Fruit fly (Drosophila melanogaster) whole organism, embryonic: ENCODE results near the gene ATPsynD.

ENCODE experiments used
- Blimp-1 ChIP-seq: fragments of 200-800 bp; sonication (Bioruptor generic); optimal IDR thresholded peaks from 3 replicates; lab custom pipeline; 2018; ENCODE audit warnings: missing biosample characterization, missing genetic modification characterization, mild to moderate bottlenecking, moderate library complexity, missing genetic modification reagents
- CG10321 ChIP-seq: fragments of 200-800 bp; sonication (Bioruptor generic); IDR thresholded peaks from 2 replicates; pipeline ENCODE4 v1.3.6; 2022; ENCODE audit warnings: missing biosample characterization, missing genetic modification characterization
- CG10543 ChIP-seq: fragments of 200-800 bp; sonication (Bioruptor generic); optimal IDR thresholded peaks from 3 replicates; lab custom pipeline; 2017; ENCODE audit warnings: missing biosample characterization, mild to moderate bottlenecking, missing genetic modification characterization, moderate library complexity
- CG10565 ChIP-seq: fragments of 200-800 bp; sonication (Bioruptor generic); optimal IDR thresholded peaks from 3 replicates; lab custom pipeline; 2016; ENCODE audit warnings: missing biosample characterization, mild to moderate bottlenecking, missing genetic modification characterization
- CG10979 ChIP-seq: fragments of 200-800 bp; sonication (Bioruptor generic); optimal IDR thresholded peaks from 2 replicates; lab custom pipeline; 2018; ENCODE audit warnings: missing biosample characterization, mild to moderate bottlenecking, missing genetic modification characterization, moderate library complexity
- CG11085 ChIP-seq: fragments of 200-800 bp; sonication (Bioruptor generic); IDR thresholded peaks from 2 replicates; pipeline ENCODE4 v1.3.6; 2022; ENCODE audit warnings: missing biosample characterization, missing genetic modification characterization
- CG12769 ChIP-seq: fragments of 200-800 bp; sonication (Bioruptor generic); optimal IDR thresholded peaks from 2 replicates; lab custom pipeline; 2019; ENCODE audit warnings: missing biosample characterization, mild to moderate bottlenecking, missing genetic modification characterization, moderate library complexity
- CG15011 ChIP-seq: fragments of 200-800 bp; sonication (Bioruptor generic); optimal IDR thresholded peaks from 3 replicates; lab custom pipeline; 2018; ENCODE audit warnings: missing biosample characterization, mild to moderate bottlenecking, missing genetic modification characterization
- CG18262 ChIP-seq: fragments of 200-800 bp; optimal IDR thresholded peaks from 3 replicates; lab custom pipeline; 2019; ENCODE audit warnings: missing biosample characterization, mild to moderate bottlenecking, missing genetic modification characterization, moderate library complexity
- CG4328 ChIP-seq: fragments of 200-800 bp; sonication (Bioruptor generic); optimal IDR thresholded peaks from 3 replicates; lab custom pipeline; 2017; ENCODE audit warnings: missing biosample characterization, missing genetic modification reagents, missing genetic modification characterization
- CG8290 ChIP-seq, 3 experiments: fragments of 200-800 bp; sonication (Bioruptor generic); optimal IDR thresholded peaks; 2 replicates each; lab custom pipeline; 2016 to 2019; ENCODE audit warnings: missing biosample characterization in 3 of 3, missing genetic modification characterization in 3 of 3, mild to moderate bottlenecking in 2 of 3, moderate library complexity in 1 of 3
- CG8388 ChIP-seq: fragments of 200-800 bp; sonication (Bioruptor generic); optimal IDR thresholded peaks from 2 replicates; lab custom pipeline; 2019; ENCODE audit warnings: missing biosample characterization, mild to moderate bottlenecking, missing genetic modification characterization, moderate library complexity
- CHES-1-like ChIP-seq: fragments of 200-800 bp; sonication (Bioruptor generic); optimal IDR thresholded peaks from 2 replicates; lab custom pipeline; 2016; ENCODE audit warnings: missing biosample characterization, missing genetic modification characterization
- CTCF ChIP-seq: fragments of 200-800 bp; sonication (Bioruptor generic); optimal IDR thresholded peaks from 2 replicates; lab custom pipeline; 2017; ENCODE audit warnings: missing biosample characterization, mild to moderate bottlenecking, missing genetic modification characterization, moderate library complexity
- CkIIα-i1 ChIP-seq: fragments of 200-800 bp; sonication (Bioruptor generic); IDR thresholded peaks from 2 replicates; pipeline ENCODE4 v1.3.6; 2022; ENCODE audit warnings: missing biosample characterization, missing genetic modification characterization
- D19B ChIP-seq: fragments of 200-800 bp; sonication (Bioruptor generic); optimal IDR thresholded peaks from 2 replicates; lab custom pipeline; 2017; ENCODE audit warnings: missing biosample characterization, mild to moderate bottlenecking, missing genetic modification characterization
- Dref ChIP-seq: fragments of 200-800 bp; sonication (Bioruptor generic); IDR thresholded peaks from 2 replicates; pipeline ENCODE4 v1.3.6; 2022; ENCODE audit warnings: missing biosample characterization, missing genetic modification characterization
- Drgx ChIP-seq: fragments of 200-800 bp; sonication (Bioruptor generic); IDR thresholded peaks from 2 replicates; pipeline ENCODE4 v1.3.6; 2022; ENCODE audit warnings: missing biosample characterization, missing genetic modification characterization
- E2f1 ChIP-seq: fragments of 200-800 bp; sonication (Bioruptor generic); IDR thresholded peaks from 2 replicates; pipeline ENCODE4 v1.3.6; 2022; ENCODE audit warnings: missing biosample characterization, missing genetic modification characterization
- Ets65A ChIP-seq: fragments of 200-800 bp; sonication (Bioruptor generic); peaks from one replicate; lab custom pipeline; 2016; ENCODE audit warnings: missing biosample characterization, missing genetic modification characterization
- Lim3 ChIP-seq: fragments of 200-800 bp; sonication (Bioruptor generic); IDR thresholded peaks from 2 replicates; pipeline ENCODE4 v1.3.6; 2022; ENCODE audit warnings: missing biosample characterization, missing genetic modification characterization
- MBD-R2 ChIP-seq: fragments of 200-800 bp; sonication (Bioruptor generic); IDR thresholded peaks from 2 replicates; pipeline ENCODE4 v1.3.6; 2022; ENCODE audit warnings: missing biosample characterization, missing genetic modification characterization
- Med ChIP-seq: fragments of 200-800 bp; sonication (Bioruptor generic); peaks from one replicate; lab custom pipeline; 2016; ENCODE audit warnings: missing biosample characterization, missing genetic modification characterization, mild to moderate bottlenecking, inconsistent platforms, moderate library complexity
- Spps ChIP-seq: fragments of 200-800 bp; sonication (Bioruptor generic); optimal IDR thresholded peaks from 2 replicates; lab custom pipeline; 2018; ENCODE audit warnings: missing biosample characterization, mild to moderate bottlenecking, missing genetic modification characterization
- abd-A ChIP-seq: fragments of 200-800 bp; sonication (Bioruptor generic); optimal IDR thresholded peaks from 3 replicates; lab custom pipeline; 2019; ENCODE audit warnings: missing biosample characterization, mild to moderate bottlenecking, missing genetic modification characterization, moderate library complexity
- bsh ChIP-seq, 2 experiments: fragments of 200-800 bp; sonication (Bioruptor generic); optimal IDR thresholded peaks; 2 replicates each; lab custom pipeline; 2017 to 2018; ENCODE audit warnings: mild to moderate bottlenecking in 2 of 2, missing biosample characterization in 2 of 2, missing genetic modification characterization in 2 of 2, moderate library complexity in 1 of 2
- cwo ChIP-seq: fragments of 200-800 bp; sonication (Bioruptor generic); optimal IDR thresholded peaks from 3 replicates; lab custom pipeline; 2017; ENCODE audit warnings: missing biosample characterization, missing genetic modification characterization, mild to moderate bottlenecking, moderate library complexity, missing genetic modification reagents
- dmrt11E ChIP-seq: fragments of 200-800 bp; sonication (Bioruptor generic); optimal IDR thresholded peaks from 3 replicates; lab custom pipeline; 2018; ENCODE audit warnings: missing biosample characterization, mild to moderate bottlenecking, missing genetic modification characterization, moderate library complexity
- ewg ChIP-seq: fragments of 200-800 bp; sonication (Bioruptor generic); optimal IDR thresholded peaks from 3 replicates; lab custom pipeline; 2017; ENCODE audit warnings: mild to moderate bottlenecking, missing biosample characterization, missing genetic modification reagents, missing genetic modification characterization
- gcm ChIP-seq: fragments of 200-800 bp; sonication (Bioruptor generic); optimal IDR thresholded peaks from 2 replicates; lab custom pipeline; 2019; ENCODE audit warnings: missing biosample characterization, mild to moderate bottlenecking, missing genetic modification characterization, moderate library complexity
- gem ChIP-seq: fragments of 200-800 bp; sonication (Bioruptor generic); optimal IDR thresholded peaks from 2 replicates; lab custom pipeline; 2019; ENCODE audit warnings: missing biosample characterization, mild to moderate bottlenecking, missing genetic modification characterization, moderate library complexity
- inv ChIP-seq: fragments of 200-800 bp; sonication (Bioruptor generic); IDR thresholded peaks from 2 replicates; pipeline ENCODE4 v1.3.6; 2022; ENCODE audit warnings: missing biosample characterization, missing genetic modification characterization; ENCODE audit not compliant: partially characterized antibody
- maf-S ChIP-seq: fragments of 200-800 bp; sonication (Bioruptor generic); optimal IDR thresholded peaks from 2 replicates; lab custom pipeline; 2016; ENCODE audit warnings: missing biosample characterization, missing genetic modification characterization
- nmo ChIP-seq: fragments of 200-800 bp; sonication (Bioruptor generic); optimal IDR thresholded peaks from 2 replicates; lab custom pipeline; 2018; ENCODE audit warnings: missing biosample characterization, mild to moderate bottlenecking, missing genetic modification characterization, moderate library complexity
- oc ChIP-seq: fragments of 200-800 bp; sonication (Bioruptor generic); optimal IDR thresholded peaks from 2 replicates; lab custom pipeline; 2018; ENCODE audit warnings: missing biosample characterization, mild to moderate bottlenecking, missing genetic modification characterization, moderate library complexity
- phol ChIP-seq: fragments of 200-800 bp; sonication (Bioruptor generic); optimal IDR thresholded peaks from 3 replicates; lab custom pipeline; 2018; ENCODE audit warnings: missing biosample characterization, mild to moderate bottlenecking, missing genetic modification characterization, moderate library complexity
- pros ChIP-seq: fragments of 200-800 bp; sonication (Bioruptor generic); optimal IDR thresholded peaks from 3 replicates; lab custom pipeline; 2019; ENCODE audit warnings: missing biosample characterization, mild to moderate bottlenecking, missing genetic modification characterization, moderate library complexity
- pum ChIP-seq: fragments of 200-800 bp; sonication (Bioruptor generic); optimal IDR thresholded peaks from 2 replicates; lab custom pipeline; 2016; ENCODE audit warnings: missing biosample characterization, missing genetic modification characterization
- sd ChIP-seq: fragments of 200-800 bp; sonication (Bioruptor generic); optimal IDR thresholded peaks from 3 replicates; lab custom pipeline; 2018; ENCODE audit warnings: missing biosample characterization, mild to moderate bottlenecking, missing genetic modification characterization, moderate library complexity
- sens ChIP-seq: fragments of 200-800 bp; sonication (Bioruptor generic); peaks from one replicate; lab custom pipeline; 2016; ENCODE audit warnings: missing biosample characterization, missing genetic modification characterization
- sob ChIP-seq: fragments of 200-800 bp; sonication (Bioruptor generic); IDR thresholded peaks from 2 replicates; pipeline ENCODE4 v1.3.6; 2022; ENCODE audit warnings: missing biosample characterization, missing genetic modification characterization
- sqz ChIP-seq: fragments of 200-800 bp; sonication (Bioruptor generic); optimal IDR thresholded peaks from 3 replicates; lab custom pipeline; 2018; ENCODE audit warnings: missing biosample characterization, mild to moderate bottlenecking, missing genetic modification characterization
- sr ChIP-seq: fragments of 200-800 bp; sonication (Bioruptor generic); IDR thresholded peaks from 3 replicates; pipeline ENCODE4 v1.3.6; 2022; ENCODE audit warnings: missing biosample characterization, missing genetic modification characterization
- vnd ChIP-seq: fragments of 200-800 bp; sonication (Bioruptor generic); IDR thresholded peaks from 3 replicates; pipeline ENCODE4 v1.3.6; 2022; ENCODE audit warnings: missing biosample characterization, missing genetic modification characterization; ENCODE audit not compliant: partially characterized antibody

The ATPsynD gene

DNA sequence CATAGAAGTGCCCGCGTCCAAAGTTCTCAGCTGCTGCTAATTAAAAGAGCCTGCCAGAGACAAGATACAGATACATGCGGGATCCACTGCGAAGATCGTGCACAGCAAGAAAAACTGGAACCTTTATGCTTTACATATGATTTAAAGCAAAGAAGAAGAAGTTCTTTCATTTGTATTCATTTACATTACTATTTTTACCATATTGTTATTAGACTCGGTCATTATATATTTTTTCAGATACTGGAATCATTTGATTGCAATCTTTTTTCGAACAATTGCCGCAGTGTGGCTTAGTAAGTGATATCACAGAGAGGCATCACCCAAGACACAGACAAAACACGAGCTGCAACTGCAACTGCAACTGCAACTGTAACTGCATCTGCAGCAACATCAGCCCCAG lies 19.7 kb upstream of the ATPsynD start:
- TF ChIP-seq sens (GFP tag; lab: Kevin White, UChicago) (peak; percentile 74), gem (tag; lab: Kevin White, UChicago) (peak; percentile 2), CTCF (GFP tag; lab: Kevin White, UChicago) (no peak), CG8290 (GFP tag; optimal IDR thresholded peaks at IDR 0.05; lab: Kevin White, UChicago) (no peak), CG8290 (tag; optimal IDR thresholded peaks at IDR 0.05; lab: Kevin White, UChicago) (no peak), CHES-1-like (no peak), dmrt11E (peak; percentile 25), nmo (GFP tag; lab: Kevin White, UChicago) (peak; percentile 3), Ets65A (GFP tag; lab: Kevin White, UChicago) (peak; percentile 80), bsh (GFP tag; optimal IDR thresholded peaks at IDR 0.05; lab: Kevin White, UChicago) (peak in 1 of 2 experiments; percentile 22), Drgx (GFP tag; lab: Robert Waterston, UW) (peak; percentile 67), CG18262 (tag; lab: Kevin White, UChicago) (peak; percentile 14), gcm (GFP tag; lab: Kevin White, UChicago) (peak; percentile 30), CG10979 (peak; percentile 8), phol (tag; lab: Kevin White, UChicago) (peak; percentile 9), pum (GFP tag; lab: Kevin White, UChicago) (no peak), Med (GFP tag; lab: Kevin White, UChicago) (peak; percentile 39)

DNA sequence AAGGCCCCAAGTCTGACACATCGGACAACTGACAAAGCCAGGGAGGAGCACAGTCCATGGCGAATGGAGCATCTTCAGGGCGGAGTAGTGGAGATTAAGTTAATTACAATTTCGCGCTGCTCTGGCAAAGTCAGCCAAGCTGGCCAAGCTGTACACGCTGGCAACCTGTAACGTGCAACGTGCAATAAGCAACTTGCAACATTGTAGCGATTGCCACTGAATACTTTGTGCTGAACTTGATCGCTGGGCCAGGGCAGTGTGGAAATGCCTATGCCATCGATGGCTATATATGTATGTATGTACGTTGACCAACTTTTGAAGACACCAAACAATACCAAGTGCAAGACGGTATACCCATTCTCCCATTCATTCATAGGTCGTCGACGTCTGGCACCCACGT lies 16.9 kb upstream of the ATPsynD start:
- TF ChIP-seq sob (GFP tag; lab: Robert Waterston, UW): no peak
- TF ChIP-seq oc (tag; lab: Kevin White, UChicago): no peak
- TF ChIP-seq Spps (tag; lab: Kevin White, UChicago): no peak
- TF ChIP-seq ewg: no peak
- TF ChIP-seq maf-S: no peak
- TF ChIP-seq inv (GFP tag; lab: Robert Waterston, UW): no peak
- TF ChIP-seq Dref (GFP tag; lab: Robert Waterston, UW): no peak
- TF ChIP-seq sqz (GFP tag; lab: Kevin White, UChicago): no peak
- no peak for TF ChIP-seq CG10321 (GFP tag; lab: Robert Waterston, UW)
- no peak for TF ChIP-seq pros
- TF ChIP-seq Blimp-1 (GFP tag; lab: Kevin White, UChicago): no peak
- TF ChIP-seq CG15011: no peak
- TF ChIP-seq vnd (GFP tag; lab: Robert Waterston, UW): no peak
- no peak for TF ChIP-seq CG11085 (GFP tag; lab: Robert Waterston, UW)

DNA sequence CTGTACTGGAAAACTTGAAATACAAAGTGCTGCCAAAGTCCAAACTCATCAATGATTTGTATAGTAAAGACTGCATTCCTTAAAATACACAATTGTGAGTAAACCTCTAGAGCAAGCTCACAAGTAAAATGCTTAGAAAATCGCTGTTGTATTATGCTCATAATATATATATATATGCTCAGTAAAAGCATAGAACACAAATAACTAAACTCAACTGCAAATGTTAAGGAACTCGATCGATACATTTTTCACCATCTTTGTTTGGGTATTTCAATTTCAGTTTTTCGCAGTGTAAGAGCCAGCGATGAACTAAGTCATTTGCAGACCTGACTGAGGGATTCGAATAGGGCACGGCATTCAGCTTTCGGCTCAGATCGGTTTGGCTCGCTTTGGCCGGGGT lies 15.7 kb upstream of the ATPsynD start:
- TF ChIP-seq bsh (GFP tag; optimal IDR thresholded peaks at IDR 0.05; lab: Kevin White, UChicago) (peak in 1 of 2 experiments; percentile 14), Lim3 (GFP tag; lab: Robert Waterston, UW) (no peak), CG10565 (no peak)
- TF ChIP-seq, all 482 proteins: peak for 1

DNA sequence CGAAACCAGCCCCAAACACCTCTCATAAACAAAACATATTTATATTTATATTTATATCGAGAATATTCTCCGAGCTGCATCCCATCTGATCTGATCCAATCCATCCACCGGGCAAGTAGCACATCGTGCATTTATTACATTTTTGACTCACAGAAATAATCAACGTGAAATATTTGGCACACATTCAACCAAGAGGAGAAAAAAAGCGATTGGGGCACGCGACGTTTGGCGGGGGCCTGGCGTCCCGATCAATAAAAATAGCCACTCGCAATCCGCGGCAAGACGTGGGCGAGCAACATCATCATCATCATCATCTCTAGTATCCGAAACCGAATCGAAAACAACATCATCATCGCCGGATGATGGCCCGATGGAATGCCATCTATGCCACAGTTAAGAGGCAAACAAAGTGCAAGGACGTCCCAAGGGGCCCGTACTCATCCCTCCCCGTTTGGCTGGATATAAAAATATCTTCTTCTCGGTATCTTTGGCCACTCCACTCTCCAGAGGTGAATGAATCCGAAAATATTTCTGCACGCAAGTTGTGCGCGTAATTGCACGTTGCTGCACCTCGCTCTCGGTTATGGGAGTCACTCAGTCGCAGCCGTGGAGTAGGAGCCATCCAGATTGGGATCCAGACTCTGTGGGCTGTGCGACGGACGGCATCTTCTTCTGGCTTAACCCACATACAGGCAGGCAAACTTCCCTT lies 14.0 kb upstream of the ATPsynD start:
- no peak for TF ChIP-seq D19B
- no peak for TF ChIP-seq E2f1 (GFP tag; lab: Robert Waterston, UW)
- TF ChIP-seq CkIIα-i1 (GFP tag; lab: Robert Waterston, UW): no peak
- 0 out of 2 replicates have a peak, but pooled peaks have one; percentile 14 for TF ChIP-seq MBD-R2 (GFP tag; lab: Robert Waterston, UW)
- TF ChIP-seq CG12769 (tag; lab: Kevin White, UChicago): peak; percentile 63
- TF ChIP-seq abd-A: peak; percentile 6
- TF ChIP-seq CG4328 (GFP tag; lab: Kevin White, UChicago): peak; percentile 13
- peak; percentile 94 for TF ChIP-seq sd (tag; lab: Kevin White, UChicago)
- TF ChIP-seq CG8388 (GFP tag; lab: Kevin White, UChicago): no peak
- peak; percentile 50 for TF ChIP-seq cwo (GFP tag; lab: Kevin White, UChicago)
- TF ChIP-seq CG10543 (GFP tag; lab: Kevin White, UChicago): peak; percentile 8
- TF ChIP-seq sr (GFP tag; lab: Robert Waterston, UW): peak; percentile 93
